Fruit fly (Drosophila melanogaster): ENCODE data around the gene Mcm6.
A peak's percentile ranks its signal among the peaks of the same experiment; 100 is the strongest.

The Mcm6 gene

dm6 chrX:6678635-6679501, 4.7 kb downstream of the Mcm6 start, which contains the start of gene ND-ASHI (continued):
- TF ChIP-seq trem (tag; optimal IDR thresholded peaks at IDR 0.05) = peak; percentile 70
- TF ChIP-seq Adf1 (GFP tag; IDR thresholded peaks at IDR 0.05) = peak; percentile 80
- peak; percentile 87 for TF ChIP-seq slou (GFP tag; optimal IDR thresholded peaks at IDR 0.05)
- peak; percentile 98 for TF ChIP-seq Ets65A (GFP tag)
- TF ChIP-seq CG7987 (GFP tag; optimal IDR thresholded peaks at IDR 0.05) = peak; percentile 89
- TF ChIP-seq ara (GFP tag; IDR thresholded peaks at IDR 0.05) = peak; percentile 94
- TF ChIP-seq Fer3 (tag; optimal IDR thresholded peaks at IDR 0.05) = peak; percentile 96
- no peak for TF ChIP-seq CG17568 (GFP tag; optimal IDR thresholded peaks at IDR 0.05)
- peak; percentile 94 for TF ChIP-seq Max (GFP tag; optimal IDR thresholded peaks at IDR 0.05)
- peak; percentile 89 for TF ChIP-seq Poxn (GFP tag; IDR thresholded peaks at IDR 0.05)
- peak; percentile 81 for TF ChIP-seq CG7928 (GFP tag; optimal IDR thresholded peaks at IDR 0.05)
- TF ChIP-seq phol (tag; optimal IDR thresholded peaks at IDR 0.05) = peak; percentile 87
- peak; percentile 65 for TF ChIP-seq CG10321 (GFP tag; IDR thresholded peaks at IDR 0.05)
- peak; percentile 94 for TF ChIP-seq CG7556 (GFP tag; optimal IDR thresholded peaks at IDR 0.05)
- TF ChIP-seq CG12104 (GFP tag; optimal IDR thresholded peaks at IDR 0.05) = peak; percentile 90
- TF ChIP-seq fru (optimal IDR thresholded peaks at IDR 0.05) = no peak
- peak; percentile 97 for TF ChIP-seq lilli (GFP tag; optimal IDR thresholded peaks at IDR 0.05)
- peak; percentile 81 for TF ChIP-seq CG33557 (GFP tag; optimal IDR thresholded peaks at IDR 0.05)
- TF ChIP-seq CG11723 (GFP tag; optimal IDR thresholded peaks at IDR 0.05) = peak; percentile 90
- TF ChIP-seq CG2116 (GFP tag; optimal IDR thresholded peaks at IDR 0.05) = peak; percentile 60
- peak; percentile 84 for TF ChIP-seq gsb-n (tag; optimal IDR thresholded peaks at IDR 0.05)
- peak; percentile 96 for TF ChIP-seq CG16779 (GFP tag; IDR thresholded peaks at IDR 0.05)
- TF ChIP-seq Dip3 (GFP tag; optimal IDR thresholded peaks at IDR 0.05) = peak; percentile 94
- TF ChIP-seq CG6765 (GFP tag; optimal IDR thresholded peaks at IDR 0.05) = peak; percentile 95
- peak; percentile 80 for TF ChIP-seq exex (tag; optimal IDR thresholded peaks at IDR 0.05)
- TF ChIP-seq CG1603 (tag; optimal IDR thresholded peaks at IDR 0.05) = peak; percentile 96
- peak; percentile 86 for TF ChIP-seq Sox100B (GFP tag; optimal IDR thresholded peaks at IDR 0.05)
- peak; percentile 87 for TF ChIP-seq CG10654 (GFP tag; optimal IDR thresholded peaks at IDR 0.05)
- TF ChIP-seq CG32767 (GFP tag; IDR thresholded peaks at IDR 0.05) = peak; percentile 88
- peak; percentile 90 for TF ChIP-seq CG17829 (tag; optimal IDR thresholded peaks at IDR 0.05)
- TF ChIP-seq btn (GFP tag; optimal IDR thresholded peaks at IDR 0.05) = peak; percentile 79
- TF ChIP-seq bigmax (GFP tag; optimal IDR thresholded peaks at IDR 0.05) = peak; percentile 57
- peak; percentile 89 for TF ChIP-seq CG1024 (GFP tag; IDR thresholded peaks at IDR 0.05)
- no peak for TF ChIP-seq CG8281 (tag; optimal IDR thresholded peaks at IDR 0.05)
- TF ChIP-seq CG4360 (GFP tag; IDR thresholded peaks at IDR 0.05) = peak; percentile 60
- TF ChIP-seq zf30C (GFP tag; optimal IDR thresholded peaks at IDR 0.05) = no peak
- peak; percentile 84 for TF ChIP-seq tx (GFP tag; optimal IDR thresholded peaks at IDR 0.05)
- peak; percentile 86 for TF ChIP-seq CG7357 (GFP tag; IDR thresholded peaks at IDR 0.05)
- peak; percentile 87 for TF ChIP-seq Blimp-1 (GFP tag; optimal IDR thresholded peaks at IDR 0.05)
- TF ChIP-seq usp (GFP tag; optimal IDR thresholded peaks at IDR 0.05) = no peak
- TF ChIP-seq Dll (GFP tag; IDR thresholded peaks at IDR 0.05; ENCODE audit: partially characterized antibody) = no peak
- TF ChIP-seq inv (GFP tag; IDR thresholded peaks at IDR 0.05; ENCODE audit: partially characterized antibody) = no peak
- peak; percentile 92 for TF ChIP-seq CoRest (tag; optimal IDR thresholded peaks at IDR 0.05)
- TF ChIP-seq Eip74EF (GFP tag; optimal IDR thresholded peaks at IDR 0.05) = peak in 1 of 2 experiments; percentile 88
- peak; percentile 92 for TF ChIP-seq az2 (GFP tag; optimal IDR thresholded peaks at IDR 0.05)
- TF ChIP-seq CG8765 (GFP tag; IDR thresholded peaks at IDR 0.05) = peak; percentile 94
- peak; percentile 84 for TF ChIP-seq Ssrp (tag; optimal IDR thresholded peaks at IDR 0.05)
- peak; percentile 93 for TF ChIP-seq CG6689 (GFP tag; IDR thresholded peaks at IDR 0.05)
- peak; percentile 96 for TF ChIP-seq mirr (GFP tag; optimal IDR thresholded peaks at IDR 0.05)
